Worm (Caenorhabditis elegans) whole organism, L1 larva: ENCODE data around the gene gldi-9.

Source experiments
- aly-2 ChIP-seq: fragments of 150-350 bp; optimal IDR thresholded peaks from 2 replicates; lab custom pipeline; 2014; ENCODE audit warnings: missing biosample characterization, missing genetic modification characterization
- ama-1 ChIP-seq: fragments of 150-350 bp; optimal IDR thresholded peaks from 2 replicates; lab custom pipeline; 2014
- blmp-1 ChIP-seq: fragments of 150-350 bp; optimal IDR thresholded peaks from 2 replicates; lab custom pipeline; 2014; ENCODE audit warnings: missing biosample characterization, missing genetic modification characterization
- egl-27 ChIP-seq, 2 experiments: fragments of 150-350 bp in 1 of 2; sonication (generic microtip); optimal IDR thresholded peaks; 3 replicates each; lab custom pipeline; 2017 to 2018; ENCODE audit warnings: missing biosample characterization in 2 of 2, missing genetic modification characterization in 2 of 2, missing genetic modification reagents in 2 of 2
- elt-3 ChIP-seq, 6 experiments: fragments of 150-350 bp in 1 of 6; sonication (generic microtip); optimal IDR thresholded peaks; 2 replicates each; lab custom pipeline; 2017 to 2018; ENCODE audit warnings: missing biosample characterization in 6 of 6, missing genetic modification characterization in 6 of 6, inconsistent platforms in 1 of 6
- lin-13 ChIP-seq: fragments of 150-350 bp; optimal IDR thresholded peaks from 2 replicates; lab custom pipeline; 2014; ENCODE audit warnings: missing biosample characterization, missing genetic modification reagents, missing genetic modification characterization
- lin-15B ChIP-seq: fragments of 150-350 bp; sonication (generic microtip); optimal IDR thresholded peaks from 3 replicates; lab custom pipeline; 2014; ENCODE audit warnings: missing biosample characterization, missing genetic modification characterization
- mab-9 ChIP-seq: fragments of 200-800 bp; sonication (Bioruptor generic); IDR thresholded peaks from 2 replicates; pipeline ENCODE4 v1.3.6; 2022; ENCODE audit warnings: missing genetic modification reagents, missing genetic modification characterization, missing compliant biosample characterization
- snpc-4 ChIP-seq: fragments of 150-350 bp; optimal IDR thresholded peaks from 2 replicates; lab custom pipeline; 2014; ENCODE audit warnings: missing biosample characterization, missing genetic modification characterization
- zag-1 ChIP-seq: fragments of 150-350 bp; optimal IDR thresholded peaks from 2 replicates; lab custom pipeline; 2014; ENCODE audit warnings: missing biosample characterization, missing genetic modification characterization

DNA sequence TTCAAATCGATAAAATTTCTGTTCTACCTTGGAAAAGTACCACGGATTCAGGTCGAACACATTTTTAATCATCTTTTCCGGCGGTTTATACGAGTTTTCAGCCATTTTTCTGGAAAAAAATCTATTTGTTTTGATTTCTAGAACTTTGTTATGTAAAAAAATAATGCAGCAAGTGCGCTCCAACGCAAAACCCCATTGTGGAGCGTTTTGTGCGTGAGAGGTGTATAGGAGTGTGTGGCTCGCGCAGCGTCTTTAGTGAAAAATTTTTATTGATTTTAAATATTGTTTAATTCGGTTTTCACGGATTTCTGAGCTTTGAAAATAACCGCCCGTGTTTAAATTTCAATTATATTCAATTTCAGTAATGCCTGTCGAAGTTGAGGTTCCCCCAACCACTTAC, 29.7 kb upstream of the gldi-9 start, which contains the start of gene Y71H2AM.20:
- TF ChIP-seq snpc-4 (tag; lab: Kevin White, UChicago): peak; percentile 90
- TF ChIP-seq mab-9 (GFP tag; lab: Robert Waterston, UW): peak; percentile 72; the same call in 1 of the 2 replicates
- TF ChIP-seq elt-3 (tag; optimal IDR thresholded peaks at IDR 0.05; lab: Kevin White, UChicago): peak; percentile 82 to 99 (median 96)
- peak; percentile 97 for TF ChIP-seq lin-13 (GFP tag; lab: Kevin White, UChicago)
- TF ChIP-seq zag-1: peak; percentile 85
- peak in 1 of 2 experiments; percentile 74 for TF ChIP-seq egl-27 (tag; optimal IDR thresholded peaks at IDR 0.05; lab: Kevin White, UChicago)
- peak; percentile 84 for TF ChIP-seq ama-1 (lab: Kevin White, UChicago)
- peak; percentile 94 for TF ChIP-seq blmp-1
- TF ChIP-seq lin-15B (tag; lab: Kevin White, UChicago): peak; percentile 99
- peak; percentile 92 for TF ChIP-seq aly-2 (tag; lab: Kevin White, UChicago)
